Fruit fly (Drosophila melanogaster) whole organism, embryonic: ENCODE measurements around the gene CG15725.

Experiments
- ATbp ChIP-seq: fragments of 200-800 bp; sonication (Bioruptor generic); optimal IDR thresholded peaks from 2 replicates; lab custom pipeline; 2017; ENCODE audit warnings: missing biosample characterization, mild to moderate bottlenecking, missing genetic modification characterization, missing genetic modification reagents
- Abd-B ChIP-seq: fragments of 200-800 bp; sonication (Bioruptor generic); optimal IDR thresholded peaks from 2 replicates; lab custom pipeline; 2018; ENCODE audit warnings: missing biosample characterization, mild to moderate bottlenecking, missing genetic modification characterization, moderate library complexity
- B-H2 ChIP-seq: fragments of 200-800 bp; sonication (Bioruptor generic); optimal IDR thresholded peaks from 2 replicates; lab custom pipeline; 2018; ENCODE audit warnings: missing biosample characterization, mild to moderate bottlenecking, missing genetic modification characterization
- CG10267 ChIP-seq: fragments of 200-800 bp; sonication (Bioruptor generic); optimal IDR thresholded peaks from 2 replicates; lab custom pipeline; 2018; ENCODE audit warnings: missing biosample characterization, mild to moderate bottlenecking, missing genetic modification characterization, moderate library complexity
- CG10462 ChIP-seq: fragments of 200-800 bp; sonication (Bioruptor generic); optimal IDR thresholded peaks from 2 replicates; lab custom pipeline; 2016; ENCODE audit warnings: missing biosample characterization, missing genetic modification characterization
- CG10565 ChIP-seq: fragments of 200-800 bp; sonication (Bioruptor generic); optimal IDR thresholded peaks from 3 replicates; lab custom pipeline; 2016; ENCODE audit warnings: missing biosample characterization, mild to moderate bottlenecking, missing genetic modification characterization
- CG11093 ChIP-seq: fragments of 200-800 bp; sonication (Bioruptor generic); IDR thresholded peaks from 3 replicates; pipeline ENCODE4 v1.3.6; 2022; ENCODE audit warnings: missing biosample characterization, missing genetic modification characterization
- CG11695 ChIP-seq: fragments of 200-800 bp; sonication (Bioruptor generic); IDR thresholded peaks from 3 replicates; pipeline ENCODE4 v1.3.6; 2022; ENCODE audit warnings: missing biosample characterization, missing genetic modification characterization
- CG11696 ChIP-seq: fragments of 200-800 bp; sonication (Bioruptor generic); IDR thresholded peaks from 2 replicates; pipeline ENCODE4 v1.3.6; 2022; ENCODE audit warnings: missing biosample characterization, missing genetic modification characterization
- CG14441 ChIP-seq: fragments of 200-800 bp; sonication (Bioruptor generic); IDR thresholded peaks from 2 replicates; pipeline ENCODE4 v1.3.6; 2022; ENCODE audit warnings: missing biosample characterization, missing genetic modification characterization
- CG15073 ChIP-seq: fragments of 200-800 bp; sonication (Bioruptor generic); optimal IDR thresholded peaks from 2 replicates; lab custom pipeline; 2016; ENCODE audit warnings: missing biosample characterization, missing genetic modification characterization
- CG15479 ChIP-seq: fragments of 200-800 bp; sonication (Bioruptor generic); optimal IDR thresholded peaks from 3 replicates; lab custom pipeline; 2019; ENCODE audit warnings: missing biosample characterization, mild to moderate bottlenecking, missing genetic modification characterization, moderate library complexity
- CG15696 ChIP-seq: fragments of 200-800 bp; sonication (Bioruptor generic); optimal IDR thresholded peaks from 2 replicates; lab custom pipeline; 2019; ENCODE audit warnings: missing biosample characterization, mild to moderate bottlenecking, missing genetic modification characterization, moderate library complexity
- CG17328 ChIP-seq: fragments of 200-800 bp; sonication (Bioruptor generic); IDR thresholded peaks from 2 replicates; pipeline ENCODE4 v1.3.6; 2022; ENCODE audit warnings: missing biosample characterization, missing genetic modification characterization
- CG17359 ChIP-seq: fragments of 200-800 bp; sonication (Bioruptor generic); optimal IDR thresholded peaks from 3 replicates; lab custom pipeline; 2018; ENCODE audit warnings: missing biosample characterization, mild to moderate bottlenecking, missing genetic modification characterization, moderate library complexity
- CG31224 ChIP-seq: fragments of 200-800 bp; sonication (Bioruptor generic); IDR thresholded peaks from 2 replicates; pipeline ENCODE4 v1.3.6; 2022; ENCODE audit warnings: missing biosample characterization, missing genetic modification characterization
- CG32532 ChIP-seq: fragments of 200-800 bp; sonication (Bioruptor generic); IDR thresholded peaks from 2 replicates; pipeline ENCODE4 v1.3.6; 2022; ENCODE audit warnings: missing biosample characterization, missing genetic modification characterization
- CG34224 ChIP-seq: fragments of 200-800 bp; sonication (Bioruptor generic); IDR thresholded peaks from 3 replicates; pipeline ENCODE4 v1.3.6; 2022; ENCODE audit warnings: missing biosample characterization, missing genetic modification characterization; ENCODE audit not compliant: partially characterized antibody
- CG4360 ChIP-seq: fragments of 200-800 bp; sonication (Bioruptor generic); IDR thresholded peaks from 2 replicates; pipeline ENCODE4 v1.3.6; 2022; ENCODE audit warnings: missing biosample characterization, missing genetic modification characterization
- CG4854 ChIP-seq: fragments of 200-800 bp; sonication (Bioruptor generic); optimal IDR thresholded peaks from 2 replicates; lab custom pipeline; 2016; ENCODE audit warnings: missing biosample characterization, missing genetic modification characterization, inconsistent platforms
- CG6689 ChIP-seq: fragments of 200-800 bp; sonication (Bioruptor generic); IDR thresholded peaks from 2 replicates; pipeline ENCODE4 v1.3.6; 2022; ENCODE audit warnings: missing biosample characterization, missing genetic modification characterization
- CG9817 ChIP-seq: fragments of 200-800 bp; sonication (Bioruptor generic); optimal IDR thresholded peaks from 2 replicates; lab custom pipeline; 2018; ENCODE audit warnings: missing biosample characterization, mild to moderate bottlenecking, missing genetic modification characterization, moderate library complexity
- CHES-1-like ChIP-seq: fragments of 200-800 bp; sonication (Bioruptor generic); optimal IDR thresholded peaks from 2 replicates; lab custom pipeline; 2016; ENCODE audit warnings: missing biosample characterization, missing genetic modification characterization
- Dek ChIP-seq: fragments of 200-800 bp; sonication (Bioruptor generic); optimal IDR thresholded peaks from 3 replicates; lab custom pipeline; 2019; ENCODE audit warnings: missing biosample characterization, mild to moderate bottlenecking, missing genetic modification characterization, moderate library complexity
- Dip3 ChIP-seq: fragments of 200-800 bp; sonication (Bioruptor generic); optimal IDR thresholded peaks from 3 replicates; lab custom pipeline; 2016; ENCODE audit warnings: missing biosample characterization, missing genetic modification characterization
- Fer1 ChIP-seq: fragments of 200-800 bp; sonication (Bioruptor generic); optimal IDR thresholded peaks from 2 replicates; lab custom pipeline; 2017; ENCODE audit warnings: missing biosample characterization, mild to moderate bottlenecking, missing genetic modification characterization
- HLH54F ChIP-seq: fragments of 200-800 bp; sonication (Bioruptor generic); optimal IDR thresholded peaks from 3 replicates; lab custom pipeline; 2016; ENCODE audit warnings: missing biosample characterization, missing genetic modification characterization
- Hand ChIP-seq: fragments of 200-800 bp; sonication (Bioruptor generic); optimal IDR thresholded peaks from 2 replicates; lab custom pipeline; 2017; ENCODE audit warnings: mild to moderate bottlenecking, missing biosample characterization, missing genetic modification reagents, missing genetic modification characterization
- MBD-R2 ChIP-seq: fragments of 200-800 bp; sonication (Bioruptor generic); IDR thresholded peaks from 2 replicates; pipeline ENCODE4 v1.3.6; 2022; ENCODE audit warnings: missing biosample characterization, missing genetic modification characterization
- Med ChIP-seq: fragments of 200-800 bp; sonication (Bioruptor generic); peaks from one replicate; lab custom pipeline; 2016; ENCODE audit warnings: missing biosample characterization, missing genetic modification characterization, mild to moderate bottlenecking, inconsistent platforms, moderate library complexity
- Nf-YB ChIP-seq: fragments of 200-800 bp; sonication (Bioruptor generic); optimal IDR thresholded peaks from 3 replicates; lab custom pipeline; 2019; ENCODE audit warnings: missing biosample characterization, mild to moderate bottlenecking, missing genetic modification characterization, moderate library complexity
- Poxn ChIP-seq: fragments of 200-800 bp; sonication (Bioruptor generic); IDR thresholded peaks from 2 replicates; pipeline ENCODE4 v1.3.6; 2022; ENCODE audit warnings: missing biosample characterization, missing genetic modification characterization
- Sin3A ChIP-seq: fragments of >200 bp; optimal IDR thresholded peaks from 2 replicates; lab custom pipeline; 2018
- Ssrp ChIP-seq: fragments of 200-800 bp; sonication (Bioruptor generic); optimal IDR thresholded peaks from 2 replicates; lab custom pipeline; 2018; ENCODE audit warnings: missing biosample characterization, mild to moderate bottlenecking, missing genetic modification characterization, moderate library complexity
- Tbp ChIP-seq: fragments of >200 bp; optimal IDR thresholded peaks from 2 replicates; lab custom pipeline; 2018; ENCODE audit warnings: missing biosample characterization, missing genetic modification characterization
- Trl ChIP-seq, 3 experiments: fragments of >200 bp in 2 of 3; fragments of 200-800 bp in 1 of 3; sonication (Bioruptor generic) in 1 of 3; optimal IDR thresholded peaks; 2 replicates in 1 of 3; 3 replicates in 2 of 3; lab custom pipeline; 2016 to 2017; ENCODE audit warnings: missing biosample characterization in 1 of 3, missing genetic modification characterization in 1 of 3
- Xrp1 ChIP-seq: fragments of 200-800 bp; sonication (Bioruptor generic); IDR thresholded peaks from 2 replicates; pipeline ENCODE4 v1.3.6; 2022; ENCODE audit warnings: missing biosample characterization, missing genetic modification characterization
- abd-A ChIP-seq: fragments of 200-800 bp; sonication (Bioruptor generic); optimal IDR thresholded peaks from 3 replicates; lab custom pipeline; 2019; ENCODE audit warnings: missing biosample characterization, mild to moderate bottlenecking, missing genetic modification characterization, moderate library complexity
- ci ChIP-seq: fragments of 200-800 bp; sonication (Bioruptor generic); IDR thresholded peaks from 3 replicates; pipeline ENCODE4 v1.3.6; 2022; ENCODE audit warnings: missing biosample characterization, missing genetic modification characterization
- crc ChIP-seq: fragments of 200-800 bp; sonication (Bioruptor generic); optimal IDR thresholded peaks from 2 replicates; lab custom pipeline; 2016; ENCODE audit warnings: missing biosample characterization, missing genetic modification characterization
- exex ChIP-seq: fragments of 200-800 bp; sonication (Bioruptor generic); optimal IDR thresholded peaks from 4 replicates; lab custom pipeline; 2018; ENCODE audit warnings: missing biosample characterization, mild to moderate bottlenecking, missing genetic modification characterization, moderate library complexity
- fd3F ChIP-seq: fragments of 200-800 bp; sonication (Bioruptor generic); optimal IDR thresholded peaks from 2 replicates; lab custom pipeline; 2018; ENCODE audit warnings: missing biosample characterization, mild to moderate bottlenecking, missing genetic modification characterization, moderate library complexity
- h ChIP-seq: fragments of >200 bp; optimal IDR thresholded peaks from 2 replicates; lab custom pipeline; 2017
- hb ChIP-seq: fragments of 200-800 bp; sonication (Bioruptor generic); IDR thresholded peaks from 3 replicates; pipeline ENCODE4 v1.3.6; 2022; ENCODE audit warnings: missing biosample characterization, missing genetic modification characterization; ENCODE audit not compliant: partially characterized antibody
- maf-S ChIP-seq: fragments of 200-800 bp; sonication (Bioruptor generic); optimal IDR thresholded peaks from 2 replicates; lab custom pipeline; 2016; ENCODE audit warnings: missing biosample characterization, missing genetic modification characterization
- nom ChIP-seq: fragments of 200-800 bp; sonication (Bioruptor generic); optimal IDR thresholded peaks from 2 replicates; lab custom pipeline; 2017; ENCODE audit warnings: missing biosample characterization, missing genetic modification characterization, mild to moderate bottlenecking, moderate library complexity, missing genetic modification reagents
- pfk ChIP-seq: fragments of 200-800 bp; sonication (Bioruptor generic); optimal IDR thresholded peaks from 2 replicates; lab custom pipeline; 2018; ENCODE audit warnings: missing biosample characterization, mild to moderate bottlenecking, missing genetic modification characterization, moderate library complexity
- pros ChIP-seq: fragments of 200-800 bp; sonication (Bioruptor generic); optimal IDR thresholded peaks from 3 replicates; lab custom pipeline; 2019; ENCODE audit warnings: missing biosample characterization, mild to moderate bottlenecking, missing genetic modification characterization, moderate library complexity
- tna ChIP-seq: fragments of 200-800 bp; sonication (Bioruptor generic); IDR thresholded peaks from 2 replicates; pipeline ENCODE4 v1.3.6; 2022; ENCODE audit warnings: missing biosample characterization, missing genetic modification characterization; ENCODE audit not compliant: partially characterized antibody
- vvl ChIP-seq: fragments of 200-800 bp; sonication (Bioruptor generic); IDR thresholded peaks from 2 replicates; pipeline ENCODE4 v1.3.6; 2022; ENCODE audit warnings: missing biosample characterization, missing genetic modification characterization
- yki ChIP-seq: fragments of >200 bp; optimal IDR thresholded peaks from 3 replicates; lab custom pipeline; 2018

The CG15725 gene

DNA sequence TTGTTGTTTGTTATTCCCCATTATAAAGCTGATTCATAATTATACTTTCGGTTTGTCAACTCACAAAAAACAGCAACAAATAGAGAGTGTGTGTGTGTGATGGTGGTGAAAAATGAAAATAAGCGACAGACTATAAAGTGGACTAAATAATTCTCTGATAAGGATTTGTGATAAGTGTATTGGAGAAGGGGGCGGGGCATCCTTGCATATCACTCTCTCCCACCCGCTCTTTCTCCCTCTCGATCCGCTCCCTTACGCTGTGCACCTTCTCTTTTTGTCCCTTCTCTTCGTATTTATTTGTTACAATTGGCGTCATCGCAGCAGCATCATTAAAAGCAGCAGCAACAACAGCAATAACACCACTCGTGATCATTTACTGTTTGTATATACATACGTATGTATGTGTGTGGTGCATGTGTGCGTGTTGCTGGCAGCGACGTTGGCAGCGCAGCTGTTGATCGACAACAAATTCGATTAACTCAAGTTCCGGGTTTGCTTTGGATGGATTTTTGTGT, 44.2 kb upstream of the CG15725 start (continued):
- TF ChIP-seq CG4854, result no peak
- peak; percentile 2 for TF ChIP-seq yki
- TF ChIP-seq crc (GFP tag; lab: Kevin White, UChicago), result no peak
- peak; percentile 24; the same call in 1 of the 2 replicates for TF ChIP-seq CG32532 (GFP tag; lab: Robert Waterston, UW)
- TF ChIP-seq CG9817, result no peak
- no peak for TF ChIP-seq B-H2 (GFP tag; lab: Kevin White, UChicago)
- no peak for TF ChIP-seq Ssrp (tag; lab: Kevin White, UChicago)
- peak; percentile 69 for TF ChIP-seq abd-A (tag; lab: Kevin White, UChicago)
- TF ChIP-seq tna (GFP tag; lab: Robert Waterston, UW), result 0 out of 2 replicates have a peak, but pooled peaks have one; percentile 24
- TF ChIP-seq nom, result peak; percentile 29
- TF ChIP-seq CG31224 (GFP tag; lab: Robert Waterston, UW), result no peak
- no peak for TF ChIP-seq Sin3A
- no peak for TF ChIP-seq ci
- no peak for TF ChIP-seq CG17359 (tag; lab: Kevin White, UChicago)
- no peak for TF ChIP-seq CG11696 (GFP tag; lab: Robert Waterston, UW)
- no peak for TF ChIP-seq Xrp1 (GFP tag; lab: Robert Waterston, UW)
- peak; percentile 19 for TF ChIP-seq pfk (GFP tag; lab: Kevin White, UChicago)
- TF ChIP-seq CG15479 (GFP tag; lab: Kevin White, UChicago), result peak; percentile 56
- peak; percentile 68 to 71 for TF ChIP-seq Trl (optimal IDR thresholded peaks at IDR 0.05; lab: Kevin White, UChicago)
- no peak for TF ChIP-seq Trl (GFP tag; optimal IDR thresholded peaks at IDR 0.05; lab: Kevin White, UChicago)
- TF ChIP-seq Poxn (GFP tag; lab: Robert Waterston, UW), result no peak
- TF ChIP-seq CG11695 (GFP tag; lab: Robert Waterston, UW), result no peak
- TF ChIP-seq CG14441, result no peak
- TF ChIP-seq Dip3 (GFP tag; lab: Kevin White, UChicago), result no peak
- peak; percentile 80 for TF ChIP-seq CG4360 (GFP tag; lab: Robert Waterston, UW)
- TF ChIP-seq MBD-R2 (GFP tag; lab: Robert Waterston, UW), result no peak
- TF ChIP-seq HLH54F (GFP tag; lab: Kevin White, UChicago), result no peak
- TF ChIP-seq Fer1 (GFP tag; lab: Kevin White, UChicago), result peak; percentile 6
- TF ChIP-seq CG17328 (GFP tag; lab: Robert Waterston, UW), result no peak
- TF ChIP-seq exex (tag; lab: Kevin White, UChicago), result peak; percentile 12
- no peak for TF ChIP-seq Abd-B (GFP tag; lab: Kevin White, UChicago)
- TF ChIP-seq hb (GFP tag; lab: Robert Waterston, UW), result no peak
- no peak for TF ChIP-seq CG10267 (tag; lab: Kevin White, UChicago)
- no peak for TF ChIP-seq fd3F (GFP tag; lab: Kevin White, UChicago)
- no peak for TF ChIP-seq h
- peak; percentile 73 for TF ChIP-seq pros (GFP tag; lab: Kevin White, UChicago)
- TF ChIP-seq CG15696, result no peak
- peak; percentile 35; the same call in 1 of the 2 replicates for TF ChIP-seq vvl (GFP tag; lab: Robert Waterston, UW)
- TF ChIP-seq Med, result peak; percentile 33
- no peak for TF ChIP-seq Tbp (GFP tag; lab: Kevin White, UChicago)
- TF ChIP-seq ATbp, result peak; percentile 11
- TF ChIP-seq Hand (GFP tag; lab: Kevin White, UChicago), result no peak
- TF ChIP-seq CG15073 (GFP tag; lab: Kevin White, UChicago), result no peak
- no peak for TF ChIP-seq CG10565 (GFP tag; lab: Kevin White, UChicago)
- TF ChIP-seq CG34224 (GFP tag; lab: Robert Waterston, UW), result no peak
- TF ChIP-seq Nf-YB (GFP tag; lab: Kevin White, UChicago), result no peak
- no peak for TF ChIP-seq CG11093
- TF ChIP-seq CG6689 (GFP tag; lab: Robert Waterston, UW), result no peak
- TF ChIP-seq CG10462, result no peak
- no peak for TF ChIP-seq CHES-1-like
- no peak for TF ChIP-seq Dek (tag; lab: Kevin White, UChicago)
- TF ChIP-seq maf-S, result no peak
